Fruit fly (Drosophila melanogaster) whole organism, larva: ENCODE results near the gene hzg.

ENCODE experiments used
- noc ChIP-seq: fragments of 200-800 bp; sonication (Bioruptor generic); optimal IDR thresholded peaks from 3 replicates; lab custom pipeline; 2019; ENCODE audit warnings: missing biosample characterization, mild to moderate bottlenecking, missing genetic modification characterization, moderate library complexity

hzg gene

DNA sequence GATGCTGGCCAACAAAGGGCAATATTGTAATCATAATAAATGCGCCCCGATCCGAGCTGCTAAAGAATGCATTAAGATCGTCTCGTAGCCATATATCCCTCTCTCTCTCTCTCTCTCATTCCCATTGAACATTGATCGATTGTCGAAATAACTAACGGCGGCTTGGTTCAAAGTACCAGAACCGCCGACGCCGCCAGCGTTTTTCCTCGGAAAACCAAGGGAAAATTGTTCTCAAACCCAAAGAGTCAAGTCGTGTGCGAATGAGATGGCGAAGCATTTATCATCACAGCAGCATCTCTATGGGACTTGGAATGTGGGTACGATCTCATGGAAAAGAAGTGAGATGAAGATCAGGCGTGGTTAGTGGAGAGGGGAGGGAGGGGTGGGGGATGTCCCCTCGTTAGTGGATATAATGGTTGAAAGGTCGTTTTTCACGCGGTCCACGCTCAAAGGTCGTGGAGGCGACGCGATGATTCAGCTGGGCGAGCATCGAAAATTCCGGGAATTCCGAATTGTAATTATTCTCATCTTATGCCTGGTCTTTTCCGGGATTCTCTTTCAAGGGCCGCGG is 39.3 kb upstream of the hzg start:
- no peak for TF ChIP-seq noc (tag; lab: Kevin White, UChicago)

DNA sequence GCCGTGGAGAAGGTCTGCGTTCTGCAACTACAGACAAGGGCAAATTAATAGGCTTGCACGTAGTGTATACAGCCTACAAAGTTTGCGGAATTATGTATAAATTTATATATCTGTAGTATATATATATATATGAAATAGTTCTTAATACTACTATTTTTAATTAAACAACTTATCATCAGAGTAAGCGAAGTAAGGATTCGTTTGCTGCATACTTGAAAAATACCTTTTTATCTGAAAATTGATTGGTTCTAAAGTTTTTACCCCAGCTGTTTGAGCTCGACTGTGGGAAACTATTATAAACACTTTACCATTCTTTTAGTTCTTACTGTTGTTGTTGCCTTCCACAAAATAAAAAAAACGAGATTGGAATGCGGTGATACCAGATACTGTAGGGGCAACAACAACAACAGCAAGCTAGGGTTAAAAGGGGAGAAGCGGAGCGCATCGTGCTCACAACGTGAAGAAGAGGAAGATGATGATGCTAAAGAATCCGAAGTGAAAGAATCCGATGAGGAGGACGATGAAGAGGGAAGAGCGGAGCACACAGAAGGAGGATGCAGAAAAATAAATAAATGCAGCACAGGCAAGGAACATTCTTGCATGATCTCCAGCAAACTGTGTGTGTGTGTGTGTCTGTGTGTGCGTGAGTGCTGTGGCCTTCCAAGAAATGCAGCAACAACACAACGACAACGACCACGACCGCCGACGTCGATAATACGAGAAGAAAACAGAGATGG is 38.7 kb upstream of the hzg start:
- no peak for TF ChIP-seq noc (tag; lab: Kevin White, UChicago)

DNA sequence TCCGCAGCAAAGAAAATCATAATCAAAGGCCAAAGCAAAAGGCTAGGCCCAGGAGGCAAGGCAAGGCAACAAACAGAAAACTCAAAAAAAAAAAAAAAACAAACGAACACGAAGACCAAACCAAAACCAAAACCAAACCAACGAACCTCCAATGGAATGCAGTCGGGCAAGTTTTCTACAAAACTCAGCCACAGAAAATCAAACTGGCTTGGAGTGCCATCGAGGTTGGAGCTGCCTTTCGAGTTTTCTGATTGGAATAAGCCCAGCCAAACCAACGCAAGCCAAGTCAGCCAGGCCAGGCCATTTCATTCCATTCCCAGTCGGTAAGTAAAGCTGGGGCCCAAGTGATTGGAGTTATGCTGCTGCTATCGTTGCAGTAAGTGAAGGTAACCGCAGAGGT is 38.1 kb upstream of the hzg start:
- no peak for TF ChIP-seq noc (tag; lab: Kevin White, UChicago)

DNA sequence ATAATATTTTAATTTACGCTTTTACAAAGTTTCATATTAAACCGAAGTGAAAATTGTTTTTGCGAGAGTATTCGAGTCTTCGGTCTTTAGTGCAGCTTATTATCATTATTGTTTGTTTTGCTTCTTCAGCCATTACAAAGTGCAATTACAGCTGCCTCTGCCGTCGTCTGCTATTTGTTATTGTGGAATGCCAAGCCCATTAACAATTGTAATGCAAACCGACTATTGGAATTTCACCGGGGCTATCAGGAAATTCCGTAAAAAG is 37.5 kb upstream of the hzg start:
- TF ChIP-seq noc (tag; lab: Kevin White, UChicago): no peak

DNA sequence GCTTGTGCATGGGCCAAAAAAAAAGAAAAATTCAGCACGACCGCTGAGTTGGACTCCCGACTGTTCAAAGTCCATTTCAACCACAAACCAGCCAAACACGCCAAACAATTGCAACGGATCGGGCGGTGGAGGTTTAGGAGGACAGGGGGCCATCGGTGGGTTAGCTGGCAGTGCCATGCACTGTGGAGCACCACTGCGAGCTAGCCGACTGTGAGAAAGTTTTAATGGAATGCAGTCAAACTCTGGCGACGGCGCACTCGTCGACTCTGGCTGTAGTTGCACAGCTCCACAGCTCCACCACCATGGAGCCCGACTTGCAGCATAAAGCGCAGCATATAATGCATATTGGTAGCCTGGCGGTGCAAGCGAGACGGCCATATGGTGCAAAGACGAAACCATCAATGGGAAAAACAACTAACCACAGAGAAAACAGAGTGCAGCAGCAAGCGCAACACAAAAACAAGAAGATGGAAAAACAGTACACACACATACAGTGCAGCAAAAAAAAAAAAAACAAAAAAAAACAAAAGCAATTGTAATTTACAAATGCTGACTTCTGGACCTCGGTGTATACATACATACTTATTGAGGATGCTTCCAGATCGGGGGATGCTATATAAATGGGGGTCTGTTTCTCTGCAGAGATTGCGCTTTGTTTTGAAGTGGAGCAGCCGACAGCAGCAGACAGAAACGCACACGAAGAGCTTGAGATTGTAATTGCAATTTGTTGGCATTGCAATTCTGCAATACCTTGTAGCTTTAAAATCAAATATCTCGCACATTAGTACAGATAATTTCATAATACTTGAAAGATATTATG is 36.9 kb upstream of the hzg start:
- TF ChIP-seq noc (tag; lab: Kevin White, UChicago): no peak

DNA sequence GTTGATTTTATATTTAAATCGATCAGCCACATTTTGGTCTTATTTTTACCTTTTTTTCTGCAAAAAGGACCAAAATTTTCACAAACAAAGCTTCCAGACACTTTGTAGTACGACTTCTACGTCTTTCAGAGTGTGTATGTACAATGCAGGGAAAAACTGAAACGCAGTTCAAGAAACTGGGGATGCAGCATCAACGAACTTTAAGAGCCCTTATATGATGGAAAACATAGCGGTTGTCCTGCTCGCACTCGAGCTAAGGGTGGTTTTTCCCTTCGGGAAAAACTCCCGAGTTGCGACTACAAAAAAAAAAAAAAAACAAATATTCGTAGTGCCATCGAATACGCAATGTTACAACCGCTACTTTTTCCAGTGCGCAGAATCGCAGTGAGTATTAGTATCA is 35.9 kb upstream of the hzg start:
- no peak for TF ChIP-seq noc (tag; lab: Kevin White, UChicago)

DNA sequence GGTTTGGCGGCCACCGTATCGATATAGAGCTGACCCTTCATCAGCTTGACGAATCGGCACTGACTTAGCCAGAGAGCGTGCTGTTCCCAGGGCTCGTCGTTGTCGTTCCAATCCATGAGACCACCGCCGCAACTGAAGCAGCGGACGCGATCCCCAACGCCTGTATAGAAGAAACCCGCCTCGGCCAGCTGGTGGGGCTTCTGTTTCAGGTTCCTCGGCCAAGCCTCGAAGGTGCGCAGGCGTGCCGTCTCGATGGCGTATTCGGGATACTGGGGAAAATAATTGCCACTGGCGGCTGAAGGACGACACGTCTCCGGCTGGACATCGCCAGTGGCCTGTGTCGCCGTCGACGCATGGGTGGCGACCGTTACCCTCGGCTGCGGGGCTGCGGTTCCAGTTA is 34.5 kb upstream of the hzg start:
- TF ChIP-seq noc (tag; lab: Kevin White, UChicago): no peak

DNA sequence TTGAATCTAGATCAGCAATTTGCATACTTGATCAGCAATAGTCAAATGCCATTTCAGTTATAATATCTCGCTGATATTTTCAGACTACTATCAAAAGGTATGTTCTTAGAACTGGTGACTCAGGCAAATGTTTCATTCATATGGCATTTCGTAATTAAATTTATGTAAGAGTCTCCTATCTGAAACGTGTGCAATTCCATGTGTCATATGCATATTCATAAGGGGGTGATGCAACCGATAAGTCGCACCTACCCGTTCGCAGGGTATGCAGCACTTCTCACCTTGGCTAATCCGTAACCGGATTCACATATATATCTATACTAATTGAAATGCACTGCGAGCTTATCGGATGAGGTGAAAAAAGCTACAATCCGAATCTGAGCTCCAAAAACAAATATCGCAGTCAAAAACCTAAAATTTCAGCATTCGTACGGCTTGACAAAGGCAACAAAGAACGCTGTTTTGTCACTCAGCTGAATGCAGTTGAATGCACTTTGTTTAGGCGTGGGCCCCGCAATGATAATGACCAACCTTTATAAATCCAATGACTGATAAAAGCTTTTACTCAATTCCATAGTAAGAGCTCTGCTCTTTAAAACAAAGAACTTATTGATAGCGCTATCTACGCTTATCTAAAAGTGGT is 33.3 kb upstream of the hzg start:
- no peak for TF ChIP-seq noc (tag; lab: Kevin White, UChicago)

DNA sequence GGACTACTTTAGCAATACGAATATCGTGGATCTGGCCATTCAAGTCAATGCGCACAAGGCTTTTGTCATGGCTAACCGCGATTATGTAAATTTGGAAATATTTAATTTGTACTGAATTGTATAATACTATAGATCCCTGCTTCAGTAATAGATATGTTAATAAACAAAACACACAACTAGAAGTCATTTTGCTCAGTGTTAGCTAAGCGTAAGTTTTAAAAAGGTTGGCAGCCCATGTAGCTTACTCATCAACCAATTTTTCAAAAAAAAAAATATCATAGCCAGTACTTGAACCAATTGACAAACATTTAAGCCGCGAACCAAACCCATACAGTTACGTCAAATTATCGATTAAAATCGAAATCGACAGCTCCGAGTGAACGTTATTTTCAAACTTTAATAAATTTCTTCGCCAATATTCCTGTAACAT is 32.5 kb upstream of the hzg start:
- no peak for TF ChIP-seq noc (tag; lab: Kevin White, UChicago)

DNA sequence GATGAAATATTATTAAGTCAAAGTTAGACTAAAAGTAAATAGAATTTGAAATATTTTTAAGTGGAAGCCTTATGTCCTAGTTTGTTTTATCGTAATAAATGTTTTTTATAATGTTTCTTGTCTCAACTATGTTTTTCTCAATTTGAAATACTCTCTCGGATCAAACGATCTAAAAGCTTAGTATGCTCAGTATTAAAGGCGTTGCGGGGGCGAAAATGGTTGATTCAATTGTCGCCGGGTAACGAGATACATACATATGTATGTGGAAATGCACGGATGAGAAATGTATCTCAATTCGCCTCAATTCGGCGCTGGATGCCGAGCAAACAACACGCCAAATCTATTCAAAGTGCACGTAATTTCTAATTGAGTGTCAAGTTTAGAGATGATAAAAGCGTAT is 30.6 kb upstream of the hzg start, which contains the start of gene CG5895:
CG5895 (plus strand) TSS at position 301 of the 400 bp plus-strand sequence.
- no peak for TF ChIP-seq noc (tag; lab: Kevin White, UChicago)

DNA sequence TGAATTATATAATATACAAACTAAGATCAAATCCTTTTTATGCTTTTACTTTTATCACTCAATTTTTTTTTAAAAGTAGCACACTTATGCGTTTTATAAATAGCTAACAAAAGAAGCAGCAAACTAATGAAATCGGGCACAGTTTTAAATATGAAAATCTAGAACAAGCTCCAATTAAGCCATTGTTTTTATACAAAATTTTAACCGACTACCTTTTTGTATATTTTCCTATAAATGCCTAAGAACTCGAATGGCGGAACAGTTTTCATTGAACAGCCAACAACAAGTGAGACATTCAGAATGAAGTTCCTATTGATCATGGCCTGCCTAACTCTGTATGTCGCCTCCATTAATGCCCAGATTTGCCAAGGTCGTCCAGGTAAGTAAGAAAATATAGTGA is 29.7 kb upstream of the hzg start, which contains the start of gene CG42538:
CG42538 (plus strand) TSS at position 301 of the 400 bp plus-strand sequence.
- no peak for TF ChIP-seq noc (tag; lab: Kevin White, UChicago)

DNA sequence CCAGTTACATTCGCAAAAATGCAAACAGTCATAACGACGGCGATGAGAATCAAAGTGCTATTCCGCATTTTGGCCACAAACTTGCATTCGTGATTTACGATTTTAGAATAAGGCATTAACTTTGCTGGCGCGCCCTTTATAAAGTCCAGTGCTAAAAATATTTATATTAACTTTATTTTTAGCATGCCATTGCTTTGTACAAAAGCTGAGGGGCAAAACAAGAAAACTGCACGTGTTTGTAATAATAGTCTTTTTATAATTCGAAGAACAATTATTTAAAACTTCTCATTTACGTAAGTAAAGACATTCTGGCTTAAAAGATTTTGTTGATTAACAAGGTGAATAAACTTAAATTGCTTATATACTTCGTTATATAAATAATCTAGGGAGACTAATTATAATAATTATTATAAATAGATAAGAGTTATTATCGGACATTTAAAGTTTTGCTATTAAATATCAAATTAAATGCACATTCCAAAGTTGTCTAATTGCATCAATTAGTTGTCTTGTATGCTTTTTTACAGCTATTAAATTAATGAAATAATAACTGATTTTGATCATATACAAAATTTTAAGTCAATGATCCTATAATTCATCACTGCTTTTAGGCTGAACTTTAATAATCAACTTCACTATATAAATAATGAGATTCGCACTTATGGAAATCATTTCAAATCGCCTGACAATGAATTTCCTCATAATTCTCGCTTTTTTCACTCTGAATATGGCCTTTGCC is 28.7 kb upstream of the hzg start, which contains the start of the genes CG42717 and CG42716:
CG42717 (minus strand) TSS at position 101 of the 739 bp plus-strand sequence.
CG42716 (plus strand) TSS at position 689 of the 739 bp plus-strand sequence.
- no peak for TF ChIP-seq noc (tag; lab: Kevin White, UChicago)

DNA sequence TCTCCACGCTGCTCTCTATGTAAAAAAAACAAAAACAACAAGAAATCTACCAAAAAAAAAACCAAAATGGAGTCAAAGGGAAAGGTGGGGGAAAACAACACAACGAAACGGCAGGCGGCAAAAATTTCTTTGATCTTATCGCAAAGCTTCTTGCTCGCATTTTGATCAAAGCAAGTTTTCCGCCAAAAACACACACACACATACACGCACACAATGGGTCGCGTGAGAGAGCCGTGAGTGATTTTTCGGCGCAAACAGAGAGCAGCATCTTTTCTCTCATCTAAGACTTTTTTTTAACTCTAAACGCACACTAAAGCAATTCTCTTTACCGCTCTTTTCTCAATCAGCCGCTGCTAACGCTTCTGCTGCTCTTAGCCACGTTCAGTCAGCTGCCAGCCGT is 24.4 kb upstream of the hzg start:
- no peak for TF ChIP-seq noc (tag; lab: Kevin White, UChicago)

DNA sequence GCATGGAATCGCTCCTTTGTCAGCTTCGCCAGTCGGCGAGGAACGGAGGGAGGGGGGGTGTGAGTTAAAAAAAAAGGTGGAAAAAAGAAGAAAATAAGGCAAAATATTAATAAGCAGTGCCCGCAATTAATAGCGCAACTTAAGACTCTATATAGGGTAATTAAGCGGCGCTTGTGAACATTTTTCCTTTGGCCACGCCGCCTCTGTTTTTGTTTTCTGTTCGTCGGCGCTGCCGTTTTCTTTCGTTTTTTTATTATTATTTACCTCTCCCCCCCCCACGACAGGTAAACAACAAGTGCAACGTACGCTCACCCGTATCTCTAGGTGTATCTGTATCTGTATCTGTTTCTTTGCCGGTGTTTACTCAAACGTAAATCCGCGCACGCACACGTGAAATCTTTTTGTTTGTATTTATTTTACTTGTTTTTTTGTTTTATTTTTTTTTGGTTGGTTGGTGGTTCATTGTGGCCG is 22.7 kb upstream of the hzg start:
- TF ChIP-seq noc (tag; lab: Kevin White, UChicago): no peak
